Worm (Caenorhabditis elegans): Measurements from ENCODE around the gene F40G12.6.

Gene F40G12.6

DNA sequence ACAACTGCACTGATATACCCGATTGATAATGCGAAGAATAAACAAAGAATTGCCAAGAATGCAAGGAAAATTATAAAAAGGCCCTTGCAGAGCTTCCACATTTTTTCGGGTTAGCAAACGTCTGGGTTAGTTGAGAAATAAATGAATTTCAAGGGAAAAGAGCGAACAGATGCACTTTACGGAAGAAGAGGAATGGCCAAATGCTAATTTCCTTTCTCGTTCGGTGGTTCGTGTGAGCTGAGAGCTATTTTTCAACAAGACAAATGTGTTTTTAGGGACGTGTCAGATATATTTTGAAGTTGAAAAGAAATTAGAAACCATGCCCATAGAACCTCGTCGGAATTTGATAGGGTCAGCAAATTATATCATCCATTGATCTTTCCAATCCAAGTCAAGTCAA lies 12.1 kb downstream of the F40G12.6 start, which contains the start of gene F40G12.2:
F40G12.2 (minus strand) TSS at position 101 of the 400 bp plus-strand sequence.
- TF ChIP-seq ref-1 (GFP tag; conservative IDR thresholded peaks at IDR 0.05) (no peak), ztf-29 (GFP tag; IDR thresholded peaks at IDR 0.05) (no peak)

DNA sequence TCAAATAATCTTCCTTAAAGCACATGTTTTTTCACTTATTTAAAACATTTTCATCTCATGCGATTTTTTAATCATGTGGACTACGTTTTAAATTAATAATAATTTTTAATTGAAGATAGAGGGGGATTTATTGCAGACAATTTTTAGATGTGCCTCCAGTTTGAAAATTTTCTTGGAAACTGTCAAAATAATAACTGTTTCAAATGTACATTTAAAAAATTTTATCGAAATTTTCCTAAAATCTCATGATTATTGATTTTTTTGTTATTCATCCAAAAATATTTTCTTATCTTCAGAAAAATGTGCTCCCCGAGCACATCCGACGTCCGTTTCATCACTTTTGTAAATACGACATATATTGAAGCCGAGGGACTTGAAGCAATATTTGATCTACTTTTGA lies 16.1 kb downstream of the F40G12.6 start, which contains the start of gene sre-8:
sre-8 (plus strand) TSS at position 301 of the 400 bp plus-strand sequence.
- TF ChIP-seq ztf-29 (GFP tag; IDR thresholded peaks at IDR 0.05) = no peak
- TF ChIP-seq med-1 (GFP tag; optimal IDR thresholded peaks at IDR 0.05; ENCODE audit: insufficient read depth) = no peak
- TF ChIP-seq T22C8.4 (GFP tag; IDR thresholded peaks at IDR 0.05) = no peak
- TF ChIP-seq ref-1 (GFP tag; conservative IDR thresholded peaks at IDR 0.05) = no peak
- no peak for TF ChIP-seq cog-1 (tag; optimal IDR thresholded peaks at IDR 0.05)
- TF ChIP-seq ztf-23 (GFP tag; IDR thresholded peaks at IDR 0.05) = no peak
- no peak for TF ChIP-seq tab-1 (GFP tag; IDR thresholded peaks at IDR 0.05)
- no peak for TF ChIP-seq klf-2 (GFP tag; conservative IDR thresholded peaks at IDR 0.05)
- TF ChIP-seq flt-1 (GFP tag; IDR thresholded peaks at IDR 0.05) = no peak

DNA sequence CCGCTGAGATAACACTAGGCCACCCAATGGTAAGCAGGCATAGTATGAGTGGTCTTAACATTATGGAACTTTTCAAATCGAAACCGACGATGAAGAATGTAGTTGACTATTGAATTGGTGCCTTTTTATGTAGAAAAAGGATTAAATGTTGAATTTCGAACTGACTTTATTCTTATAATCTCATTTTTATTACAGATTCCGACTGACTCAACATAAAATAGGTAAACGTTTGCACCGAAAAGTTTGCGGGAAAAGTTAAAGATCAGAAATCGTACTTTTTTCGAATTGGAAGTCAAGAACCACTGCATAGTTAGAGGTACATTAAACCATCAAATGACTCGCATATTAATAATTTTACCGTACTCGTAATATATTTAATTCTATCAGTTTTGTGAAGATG lies 18.7 kb downstream of the F40G12.6 start, which contains the start of gene K02E11.7:
K02E11.7 (minus strand) TSS at position 101 of the 400 bp plus-strand sequence.
- no peak for TF ChIP-seq ref-1 (GFP tag; conservative IDR thresholded peaks at IDR 0.05)
- no peak for TF ChIP-seq ztf-23 (GFP tag; IDR thresholded peaks at IDR 0.05)

DNA sequence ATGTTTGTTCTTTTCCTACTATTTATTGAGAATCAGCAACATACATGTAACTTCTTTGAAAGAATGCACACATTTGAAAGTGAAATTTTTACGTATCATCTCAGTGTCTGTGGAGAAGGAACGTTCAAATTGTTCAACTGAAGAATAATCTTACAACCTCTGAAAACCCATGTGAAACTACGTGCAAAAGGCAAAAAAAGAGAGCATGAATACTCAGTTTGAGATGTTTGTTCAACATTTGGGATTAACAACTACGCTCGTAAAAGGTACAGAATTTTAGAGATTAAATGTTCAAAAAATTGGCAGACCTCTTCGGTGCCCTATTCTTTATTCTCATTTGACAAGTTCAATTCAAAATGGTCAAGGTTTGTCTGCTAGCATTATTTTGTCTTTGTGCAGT lies 20.9 kb downstream of the F40G12.6 start, which contains the start of gene K02E11.5:
K02E11.5 (plus strand) TSS at position 301 of the 400 bp plus-strand sequence.
- no peak for TF ChIP-seq cog-1 (tag; optimal IDR thresholded peaks at IDR 0.05)
- no peak for TF ChIP-seq klf-2 (GFP tag; conservative IDR thresholded peaks at IDR 0.05)
- no peak for TF ChIP-seq ztf-29 (GFP tag; IDR thresholded peaks at IDR 0.05)
- no peak for TF ChIP-seq T22C8.4 (GFP tag; IDR thresholded peaks at IDR 0.05)
- TF ChIP-seq tab-1 (GFP tag; IDR thresholded peaks at IDR 0.05) = no peak
- TF ChIP-seq flt-1 (GFP tag; IDR thresholded peaks at IDR 0.05) = no peak
- no peak for TF ChIP-seq ref-1 (GFP tag; conservative IDR thresholded peaks at IDR 0.05)
- TF ChIP-seq ztf-23 (GFP tag; IDR thresholded peaks at IDR 0.05) = no peak
- TF ChIP-seq med-1 (GFP tag; optimal IDR thresholded peaks at IDR 0.05; ENCODE audit: insufficient read depth) = no peak

DNA sequence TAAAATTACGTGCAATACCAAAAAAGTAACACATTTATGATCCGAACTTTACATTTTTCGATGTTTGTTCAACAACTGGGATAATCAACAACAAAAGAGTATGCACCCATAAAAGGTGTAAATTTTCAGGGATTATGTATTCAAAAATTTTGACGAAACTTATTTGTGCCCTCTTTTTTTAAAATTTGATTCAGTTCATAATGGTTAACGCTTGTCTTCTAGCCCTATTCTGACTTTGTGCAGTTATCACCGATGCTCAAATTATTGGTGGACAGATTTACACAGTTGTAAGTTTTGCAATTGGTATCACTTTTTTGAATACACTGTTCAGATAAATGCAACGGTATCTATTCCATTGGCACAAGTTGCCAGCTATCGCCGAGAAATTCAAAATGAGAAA lies 24.3 kb downstream of the F40G12.6 start, which contains the start of gene K02E11.6:
K02E11.6 (plus strand) TSS at position 149 of the 400 bp plus-strand sequence.
- TF ChIP-seq klf-2 (GFP tag; conservative IDR thresholded peaks at IDR 0.05) = no peak

DNA sequence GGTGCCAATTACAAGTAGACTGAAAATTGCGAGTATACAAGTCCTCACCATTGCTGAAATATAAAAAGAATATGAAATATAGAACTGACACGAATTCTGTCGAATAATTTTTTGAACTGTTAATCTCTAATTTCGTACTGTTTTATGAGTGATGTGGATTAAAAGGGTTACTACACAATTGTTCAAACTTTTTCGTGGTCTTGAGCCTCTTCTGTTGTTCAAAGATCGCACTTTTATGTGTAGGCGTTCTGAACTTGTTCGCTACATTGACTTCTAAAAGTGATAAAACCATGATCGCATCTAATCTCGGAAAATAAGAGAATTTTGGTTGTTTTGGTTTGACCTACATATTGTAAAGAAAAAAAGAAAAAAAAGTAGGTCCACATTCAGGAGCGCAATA lies 24.9 kb downstream of the F40G12.6 start, which contains the start of gene K02E11.4:
K02E11.4 (minus strand) TSS at position 101 of the 400 bp plus-strand sequence.
- TF ChIP-seq T22C8.4 (GFP tag; IDR thresholded peaks at IDR 0.05) = no peak
- TF ChIP-seq ztf-29 (GFP tag; IDR thresholded peaks at IDR 0.05) = no peak
- TF ChIP-seq med-1 (GFP tag; optimal IDR thresholded peaks at IDR 0.05; ENCODE audit: insufficient read depth) = no peak
- TF ChIP-seq flt-1 (GFP tag; IDR thresholded peaks at IDR 0.05) = no peak
- no peak for TF ChIP-seq tab-1 (GFP tag; IDR thresholded peaks at IDR 0.05)
- TF ChIP-seq klf-2 (GFP tag; conservative IDR thresholded peaks at IDR 0.05) = no peak
- no peak for TF ChIP-seq ref-1 (GFP tag; conservative IDR thresholded peaks at IDR 0.05)
- no peak for TF ChIP-seq ztf-23 (GFP tag; IDR thresholded peaks at IDR 0.05)
- no peak for TF ChIP-seq cog-1 (tag; optimal IDR thresholded peaks at IDR 0.05)

DNA sequence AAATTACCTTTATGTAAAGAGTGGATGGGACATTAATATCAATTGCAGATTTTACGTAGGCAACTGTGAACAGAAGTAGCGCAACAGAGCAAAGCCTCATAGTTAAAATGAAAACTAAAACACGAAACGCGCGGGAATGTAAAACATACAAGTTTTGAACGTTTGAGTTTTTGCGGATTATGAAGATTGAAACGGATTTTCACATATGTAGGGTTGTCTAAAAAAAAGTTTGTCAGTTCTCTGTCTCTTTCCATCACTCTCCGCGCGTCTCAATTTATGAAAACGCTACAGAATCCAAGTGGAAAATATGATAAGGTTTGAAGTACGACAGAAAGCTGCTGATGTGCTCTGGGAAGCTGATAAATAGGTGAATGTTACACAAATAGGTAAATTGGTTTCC lies 26.2 kb downstream of the F40G12.6 start, which contains the start of gene K02E11.3:
K02E11.3 (minus strand) TSS at position 101 of the 400 bp plus-strand sequence.
- TF ChIP-seq klf-2 (GFP tag; conservative IDR thresholded peaks at IDR 0.05) (no peak), T22C8.4 (GFP tag; IDR thresholded peaks at IDR 0.05) (no peak), ztf-29 (GFP tag; IDR thresholded peaks at IDR 0.05) (no peak), cog-1 (tag; optimal IDR thresholded peaks at IDR 0.05) (no peak), flt-1 (GFP tag; IDR thresholded peaks at IDR 0.05) (no peak), tab-1 (GFP tag; IDR thresholded peaks at IDR 0.05) (no peak), ztf-23 (GFP tag; IDR thresholded peaks at IDR 0.05) (no peak), med-1 (GFP tag; optimal IDR thresholded peaks at IDR 0.05; ENCODE audit: insufficient read depth) (no peak), ref-1 (GFP tag; conservative IDR thresholded peaks at IDR 0.05) (no peak)

DNA sequence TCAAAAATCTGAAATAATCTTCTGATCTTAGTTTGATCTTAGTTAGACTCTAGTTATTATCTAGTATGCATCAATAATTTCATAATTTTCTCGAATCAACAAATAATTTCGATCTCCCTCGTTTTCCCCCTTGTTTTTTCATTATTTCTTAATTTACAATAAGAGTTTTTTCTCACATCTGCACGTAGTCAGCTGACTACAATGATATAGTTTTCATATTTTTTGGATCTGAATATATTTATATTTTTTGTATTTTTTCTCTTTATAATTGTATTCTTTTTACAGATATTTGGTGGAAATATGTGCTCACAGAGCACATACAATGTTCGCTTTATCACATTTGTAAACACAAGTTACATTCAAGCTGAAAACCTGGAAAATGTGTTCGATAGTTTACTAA lies 29.0 kb downstream of the F40G12.6 start, which contains the start of gene sre-7:
sre-7 (plus strand) TSS at position 301 of the 400 bp plus-strand sequence.
- no peak for TF ChIP-seq T22C8.4 (GFP tag; IDR thresholded peaks at IDR 0.05)
- no peak for TF ChIP-seq ztf-23 (GFP tag; IDR thresholded peaks at IDR 0.05)
- TF ChIP-seq ztf-29 (GFP tag; IDR thresholded peaks at IDR 0.05) = no peak
- no peak for TF ChIP-seq med-1 (GFP tag; optimal IDR thresholded peaks at IDR 0.05; ENCODE audit: insufficient read depth)

DNA sequence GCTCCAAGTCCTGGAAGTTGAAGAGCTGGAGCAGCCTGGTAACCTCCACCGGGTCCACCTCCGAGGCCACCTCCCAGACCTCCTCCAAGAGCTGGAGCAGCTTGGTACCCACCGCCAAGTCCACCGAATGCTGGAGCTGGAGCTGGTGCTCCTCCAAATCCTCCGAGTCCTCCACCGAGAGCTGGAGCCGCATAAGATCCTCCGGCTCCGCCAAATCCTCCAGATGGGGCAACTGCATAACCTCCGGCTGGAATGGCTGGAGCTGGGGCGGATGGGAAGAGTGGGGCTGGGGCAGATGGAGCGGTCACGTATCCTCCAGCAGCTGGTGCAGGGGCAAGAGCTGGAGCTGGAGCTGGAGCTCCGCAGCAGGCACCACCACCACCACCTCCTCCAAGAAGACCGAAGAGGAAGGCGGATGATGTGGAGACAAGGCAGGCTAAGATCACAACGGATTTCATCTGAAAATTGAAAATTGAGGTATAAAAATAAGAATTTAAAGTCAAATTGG lies 32.2 kb downstream of the F40G12.6 start, which contains the start of gene K02E11.10:
K02E11.10 (minus strand) TSS at position 458 of the 508 bp plus-strand sequence.
- TF ChIP-seq klf-2 (GFP tag; conservative IDR thresholded peaks at IDR 0.05) (no peak), med-1 (GFP tag; optimal IDR thresholded peaks at IDR 0.05; ENCODE audit: insufficient read depth) (no peak), flt-1 (GFP tag; IDR thresholded peaks at IDR 0.05) (no peak), T22C8.4 (GFP tag; IDR thresholded peaks at IDR 0.05) (no peak), ztf-29 (GFP tag; IDR thresholded peaks at IDR 0.05) (no peak), ref-1 (GFP tag; conservative IDR thresholded peaks at IDR 0.05) (no peak), cog-1 (tag; optimal IDR thresholded peaks at IDR 0.05) (no peak), tab-1 (GFP tag; IDR thresholded peaks at IDR 0.05) (no peak), ztf-23 (GFP tag; IDR thresholded peaks at IDR 0.05) (no peak)

DNA sequence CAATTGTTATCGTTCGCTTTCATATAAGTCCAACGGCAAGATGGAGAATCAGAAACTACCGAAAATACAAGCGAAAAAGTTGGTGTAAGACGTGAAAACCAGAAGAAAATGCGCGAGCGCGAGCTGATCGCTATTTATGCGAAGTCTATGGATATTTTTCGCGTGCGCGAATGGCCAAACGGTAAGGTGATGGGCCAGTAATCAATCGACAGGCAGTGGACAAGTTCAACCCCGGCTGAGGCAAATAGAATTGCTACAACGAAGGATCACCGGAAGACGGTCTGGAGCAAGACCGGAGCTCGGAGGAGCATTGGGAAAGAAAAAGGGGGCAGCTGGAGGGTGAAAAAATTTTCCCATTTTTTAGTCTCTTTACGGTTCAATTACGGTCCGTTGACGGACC lies 35.5 kb downstream of the F40G12.6 start:
- peak; percentile 70 for TF ChIP-seq flt-1 (GFP tag; IDR thresholded peaks at IDR 0.05)
- TF ChIP-seq T22C8.4 (GFP tag; IDR thresholded peaks at IDR 0.05) = peak; percentile 28; the same call in 1 of the 2 replicates
- peak; percentile 42; the same call in 1 of the 2 replicates for TF ChIP-seq ztf-23 (GFP tag; IDR thresholded peaks at IDR 0.05)
- peak; percentile 65; the same call in 1 of the 2 replicates for TF ChIP-seq tab-1 (GFP tag; IDR thresholded peaks at IDR 0.05)
